Worm (Caenorhabditis elegans) whole organism, early embryonic: ENCODE data around the gene F13A7.12.

Source experiments
- B0310.2 ChIP-seq: sonication (generic microtip); optimal IDR thresholded peaks from 2 replicates; lab custom pipeline; 2016; ENCODE audit warnings: mild to moderate bottlenecking, missing genetic modification characterization, missing compliant biosample characterization
- F13C5.2 ChIP-seq: sonication (generic microtip); optimal IDR thresholded peaks from 2 replicates; lab custom pipeline; 2017; ENCODE audit warnings: mild to moderate bottlenecking, missing genetic modification characterization, inconsistent platforms, missing compliant biosample characterization
- ama-1 ChIP-seq: fragments of 150-350 bp; optimal IDR thresholded peaks from 2 replicates; lab custom pipeline; 2014
- hmbx-1 ChIP-seq: sonication (generic microtip); optimal IDR thresholded peaks from 2 replicates; lab custom pipeline; 2016; ENCODE audit warnings: mild to moderate bottlenecking, missing genetic modification characterization, missing compliant biosample characterization
- hmg-4 ChIP-seq: fragments of 200-800 bp; sonication (Bioruptor generic); optimal IDR thresholded peaks from 2 replicates; lab custom pipeline; 2018; ENCODE audit warnings: mild to moderate bottlenecking, missing genetic modification characterization, missing compliant biosample characterization
- hnd-1 ChIP-seq: sonication (generic microtip); optimal IDR thresholded peaks from 2 replicates; lab custom pipeline; 2016; ENCODE audit warnings: missing genetic modification characterization, missing compliant biosample characterization
- pes-1 ChIP-seq: fragments of 200-800 bp; sonication (Bioruptor generic); IDR thresholded peaks from 2 replicates; pipeline ENCODE4 v1.3.6; 2022; ENCODE audit warnings: missing genetic modification reagents, missing genetic modification characterization, missing compliant biosample characterization
- scrt-1 ChIP-seq: fragments of 200-800 bp; sonication (Bioruptor generic); IDR thresholded peaks from 2 replicates; pipeline ENCODE4 v1.3.6; 2022; ENCODE audit warnings: missing genetic modification characterization, missing compliant biosample characterization
- tbx-11 ChIP-seq: fragments of 200-800 bp; sonication (Bioruptor generic); IDR thresholded peaks from 2 replicates; pipeline ENCODE4 v1.3.6; 2022; ENCODE audit warnings: missing genetic modification characterization, missing compliant biosample characterization
- tra-4 ChIP-seq: sonication (generic microtip); optimal IDR thresholded peaks from 2 replicates; lab custom pipeline; 2017; ENCODE audit warnings: missing genetic modification characterization, missing compliant biosample characterization

DNA sequence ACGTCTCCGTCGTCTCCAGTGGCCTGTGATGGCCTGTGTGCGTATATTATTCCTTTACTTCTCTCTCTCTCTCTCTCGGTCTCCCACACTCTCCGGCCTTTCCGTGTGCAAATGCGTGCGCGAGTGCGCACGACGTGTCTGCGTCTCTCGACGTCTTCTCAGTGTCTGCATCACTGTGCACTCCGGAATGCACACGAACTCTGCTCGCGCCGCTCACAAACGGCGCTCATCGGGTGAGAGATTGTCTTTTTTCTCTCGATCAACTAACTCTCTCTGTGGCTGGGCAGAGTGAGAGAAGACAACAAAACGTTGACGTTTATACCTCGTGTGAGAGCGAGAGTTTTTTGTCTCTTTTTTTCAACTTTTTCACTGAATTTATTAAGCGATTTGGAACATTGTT, 39.9 kb upstream of the F13A7.12 start:
- TF ChIP-seq hmbx-1: no peak
- no peak for TF ChIP-seq hnd-1 (tag; lab: Kevin White, UChicago)
- TF ChIP-seq tbx-11 (GFP tag; lab: Robert Waterston, UW): no peak
- no peak for TF ChIP-seq ama-1 (lab: Kevin White, UChicago)
- TF ChIP-seq F13C5.2 (tag; lab: Kevin White, UChicago): peak; percentile 43
- peak; percentile 66 for TF ChIP-seq hmg-4 (GFP tag; lab: Kevin White, UChicago)
- no peak for TF ChIP-seq tra-4 (tag; lab: Kevin White, UChicago)
- TF ChIP-seq B0310.2 (tag; lab: Kevin White, UChicago): no peak
- no peak for TF ChIP-seq pes-1 (GFP tag; lab: Robert Waterston, UW)
- no peak for TF ChIP-seq scrt-1 (GFP tag; lab: Robert Waterston, UW)
